Worm (Caenorhabditis elegans) whole organism, L4 larva: ENCODE data around the gene str-180.

Experiments used
- ama-1 ChIP-seq: fragments of 150-350 bp; optimal IDR thresholded peaks from 2 replicates; lab custom pipeline; 2014; ENCODE audit warnings: inconsistent platforms, mixed read lengths
- duxl-1 ChIP-seq: sonication (generic microtip); optimal IDR thresholded peaks from 2 replicates; lab custom pipeline; 2016; ENCODE audit warnings: mild to moderate bottlenecking, missing genetic modification characterization, moderate library complexity, missing compliant biosample characterization; ENCODE audit not compliant: poor library complexity
- nhr-237 ChIP-seq: sonication (generic microtip); optimal IDR thresholded peaks from 2 replicates; lab custom pipeline; 2017; ENCODE audit warnings: missing biosample characterization, missing genetic modification characterization
- nhr-28 ChIP-seq: fragments of 150-350 bp; optimal IDR thresholded peaks from 2 replicates; lab custom pipeline; 2014; ENCODE audit warnings: missing biosample characterization, missing genetic modification characterization
- nhr-42 ChIP-seq: fragments of 200-800 bp; sonication (Bioruptor generic); IDR thresholded peaks from 2 replicates; pipeline ENCODE4 v1.3.6; 2022; ENCODE audit warnings: missing genetic modification characterization, missing compliant biosample characterization
- snpc-4 ChIP-seq: fragments of 150-350 bp; optimal IDR thresholded peaks from 2 replicates; lab custom pipeline; 2014; ENCODE audit warnings: missing biosample characterization, missing genetic modification characterization

DNA sequence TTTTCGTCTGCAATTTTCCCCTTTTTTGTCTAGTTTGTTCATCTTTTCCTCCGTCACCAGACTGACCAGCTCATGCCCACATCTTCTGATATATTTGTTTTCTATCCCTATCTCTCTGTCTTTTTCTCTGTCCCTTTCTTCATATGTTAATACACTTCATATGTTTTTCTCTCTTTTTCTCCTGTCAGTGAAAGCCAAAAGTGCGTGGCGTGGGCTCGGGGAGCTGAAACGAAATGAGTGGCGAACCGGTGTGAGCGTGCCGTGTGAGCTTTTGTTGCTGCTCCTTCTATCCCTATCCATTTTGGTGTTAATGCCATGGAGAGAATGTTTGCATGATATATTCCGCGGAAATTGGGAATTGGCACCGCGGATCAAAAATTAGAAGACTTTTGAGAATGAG, 36.8 kb downstream of the str-180 start:
- no peak for TF ChIP-seq snpc-4 (tag; lab: Kevin White, UChicago)
- TF ChIP-seq nhr-237 (tag; lab: Kevin White, UChicago): no peak
- TF ChIP-seq duxl-1 (tag; lab: Kevin White, UChicago): no peak
- no peak for TF ChIP-seq nhr-28
- no peak for TF ChIP-seq nhr-42 (GFP tag; lab: Robert Waterston, UW)
- no peak for TF ChIP-seq ama-1 (lab: Kevin White, UChicago)
